Fruit fly (Drosophila melanogaster) whole organism, pupa: ENCODE results near the gene CG11000.

ENCODE experiments used
- CG10348 ChIP-seq: fragments of 200-800 bp; sonication (Bioruptor generic); IDR thresholded peaks from 2 replicates; pipeline ENCODE4 v1.3.6; 2022; ENCODE audit warnings: missing biosample characterization, missing genetic modification characterization
- CG14655 ChIP-seq: fragments of 200-800 bp; sonication (Bioruptor generic); optimal IDR thresholded peaks from 3 replicates; lab custom pipeline; 2017; ENCODE audit warnings: mild to moderate bottlenecking, missing biosample characterization, missing genetic modification reagents, missing genetic modification characterization
- CG34367 ChIP-seq: fragments of 200-800 bp; sonication (Bioruptor generic); optimal IDR thresholded peaks from 2 replicates; lab custom pipeline; 2018; ENCODE audit warnings: missing biosample characterization, mild to moderate bottlenecking, missing genetic modification characterization
- CG4496 ChIP-seq: fragments of 200-800 bp; sonication (Bioruptor generic); IDR thresholded peaks from 3 replicates; pipeline ENCODE4 v1.3.6; 2022; ENCODE audit warnings: missing biosample characterization, missing genetic modification characterization
- CG8301 ChIP-seq: fragments of 200-800 bp; sonication (Bioruptor generic); optimal IDR thresholded peaks from 2 replicates; lab custom pipeline; 2018; ENCODE audit warnings: missing biosample characterization, mild to moderate bottlenecking, missing genetic modification characterization
- CG9948 ChIP-seq: fragments of 200-800 bp; sonication (Bioruptor generic); optimal IDR thresholded peaks from 2 replicates; lab custom pipeline; 2018; ENCODE audit warnings: missing biosample characterization, mild to moderate bottlenecking, missing genetic modification characterization, moderate library complexity
- D1 ChIP-seq: fragments of 200-800 bp; sonication (Bioruptor generic); optimal IDR thresholded peaks from 2 replicates; lab custom pipeline; 2018; ENCODE audit warnings: missing biosample characterization, mild to moderate bottlenecking, missing genetic modification characterization, moderate library complexity
- EcR ChIP-seq: fragments of 200-800 bp; sonication (Bioruptor generic); optimal IDR thresholded peaks from 3 replicates; lab custom pipeline; 2019; ENCODE audit warnings: missing biosample characterization, missing genetic modification characterization, mild to moderate bottlenecking, moderate library complexity, missing genetic modification reagents
- Ets98B ChIP-seq: fragments of 200-800 bp; sonication (Bioruptor generic); IDR thresholded peaks from 2 replicates; pipeline ENCODE4 v1.3.6; 2022; ENCODE audit warnings: missing biosample characterization, missing genetic modification characterization
- Pif1B ChIP-seq: fragments of 200-800 bp; sonication (Bioruptor generic); optimal IDR thresholded peaks from 3 replicates; lab custom pipeline; 2016; ENCODE audit warnings: missing biosample characterization, missing genetic modification characterization
- Snoo ChIP-seq: fragments of 200-800 bp; sonication (Bioruptor generic); optimal IDR thresholded peaks from 3 replicates; lab custom pipeline; 2017; ENCODE audit warnings: missing biosample characterization, mild to moderate bottlenecking, missing genetic modification characterization, inconsistent platforms
- gl ChIP-seq: fragments of 200-800 bp; sonication (Bioruptor generic); optimal IDR thresholded peaks from 2 replicates; lab custom pipeline; 2018; ENCODE audit warnings: missing biosample characterization, mild to moderate bottlenecking, missing genetic modification characterization
- rn ChIP-seq: fragments of 200-800 bp; sonication (Bioruptor generic); IDR thresholded peaks from 2 replicates; pipeline ENCODE4 v1.3.6; 2022; ENCODE audit warnings: missing biosample characterization, missing genetic modification characterization

- TF ChIP-seq CG8301 (tag; lab: Kevin White, UChicago) (no peak), CG10348 (no peak), CG34367 (no peak), CG9948 (tag; lab: Kevin White, UChicago) (no peak), CG4496 (0 out of 3 replicates have a peak, but pooled peaks have one; percentile 33), CG14655 (GFP tag; lab: Kevin White, UChicago) (no peak), Ets98B (GFP tag; lab: Robert Waterston, UW) (no peak), EcR (no peak), D1 (tag; lab: Kevin White, UChicago) (no peak), Snoo (tag; lab: Kevin White, UChicago) (no peak), Pif1B (GFP tag; lab: Kevin White, UChicago) (no peak), gl (no peak), rn (GFP tag; lab: Robert Waterston, UW) (no peak)
Observed at dm6 chr3R:5758624-5759209, 43.4 kb upstream of the CG11000 start, which contains the start of gene Sec8.
